Worm (Caenorhabditis elegans): ENCODE data around the gene Y54E2A.8.

ce11 chrII:14753246-14753645 is 24.9 kb upstream of the Y54E2A.8 start:
- TF ChIP-seq pha-4 (tag; optimal IDR thresholded peaks at IDR 0.05) (no peak), C08G9.2 (tag; optimal IDR thresholded peaks at IDR 0.05) (no peak), unc-3 (GFP tag; conservative IDR thresholded peaks at IDR 0.05) (no peak), unc-3 (tag; optimal IDR thresholded peaks at IDR 0.05) (no peak), ceh-31 (tag; optimal IDR thresholded peaks at IDR 0.05) (no peak)

Data from whole organism, late embryonic.